Worm (Caenorhabditis elegans) whole organism, midembryonic: ENCODE data around the gene lec-5.

ENCODE experiments used
- cog-1 ChIP-seq: sonication (generic microtip); optimal IDR thresholded peaks from 2 replicates; lab custom pipeline; 2016; ENCODE audit warnings: missing genetic modification characterization, missing compliant biosample characterization
- ztf-29 ChIP-seq: fragments of 200-800 bp; sonication (Bioruptor generic); IDR thresholded peaks from 2 replicates; pipeline ENCODE4 v1.3.6; 2022; ENCODE audit warnings: missing genetic modification reagents, missing genetic modification characterization, missing compliant biosample characterization

DNA sequence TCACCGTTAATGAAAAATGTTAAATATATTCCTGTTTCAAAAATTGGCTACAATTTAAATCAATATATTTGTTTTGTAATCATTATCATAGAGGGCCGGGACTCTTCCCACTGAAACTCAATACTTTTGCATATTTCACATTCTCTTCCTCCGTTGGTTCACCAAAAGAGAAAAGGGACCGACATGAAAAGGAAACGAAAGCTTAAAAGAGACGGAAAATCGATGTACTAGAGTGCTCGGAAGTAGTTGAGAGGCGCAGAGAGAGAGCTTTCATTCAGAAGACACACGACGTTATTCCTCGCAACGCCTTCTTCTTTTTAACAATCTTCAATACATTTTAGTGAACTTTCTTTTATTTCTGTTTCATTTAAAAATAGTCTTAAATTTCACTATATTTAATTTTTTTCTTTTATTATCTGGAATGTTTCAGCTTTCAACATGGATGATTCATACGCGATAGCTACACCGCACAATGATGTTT is 20.6 kb downstream of the lec-5 start, which contains the start of gene ehs-1:
- TF ChIP-seq cog-1 (no peak), ztf-29 (GFP tag; lab: Robert Waterston, UW) (no peak)
